Fruit fly (Drosophila melanogaster) whole organism, wandering third instar larva: Measurements from ENCODE around the gene CG14210.
A peak's percentile ranks its signal among the peaks of the same experiment; 100 is the strongest.

ENCODE experiments used
- Abd-B ChIP-seq: fragments of >200 bp; optimal IDR thresholded peaks from 2 replicates; lab custom pipeline; 2017; ENCODE audit warnings: missing biosample characterization, missing genetic modification characterization
- CG32264 ChIP-seq: fragments of 200-800 bp; sonication (Bioruptor generic); optimal IDR thresholded peaks from 2 replicates; lab custom pipeline; 2016; ENCODE audit warnings: missing biosample characterization, missing genetic modification characterization
- CG9705 ChIP-seq: fragments of 200-800 bp; sonication (Bioruptor generic); optimal IDR thresholded peaks from 2 replicates; lab custom pipeline; 2018; ENCODE audit warnings: missing biosample characterization, mild to moderate bottlenecking, missing genetic modification characterization
- CrebA ChIP-seq: fragments of 200-800 bp; sonication (Bioruptor generic); optimal IDR thresholded peaks from 2 replicates; lab custom pipeline; 2016; ENCODE audit warnings: missing biosample characterization, mild to moderate bottlenecking, missing genetic modification characterization, borderline replicate concordance
- Dfd ChIP-seq: fragments of >200 bp; optimal IDR thresholded peaks from 2 replicates; lab custom pipeline; 2017; ENCODE audit warnings: missing biosample characterization, missing genetic modification characterization
- Dif ChIP-seq: fragments of 200-275, 200-300 bp; sonication (Bioruptor generic); optimal IDR thresholded peaks from 2 replicates; lab custom pipeline; 2018; ENCODE audit warnings: missing biosample characterization, missing genetic modification characterization; ENCODE audit not compliant: partially characterized antibody
- GATAd ChIP-seq: sonication (Bioruptor generic); optimal IDR thresholded peaks from 2 replicates; lab custom pipeline; 2016; ENCODE audit warnings: missing biosample characterization, missing genetic modification characterization
- HLH106 ChIP-seq: fragments of 200-800 bp; optimal IDR thresholded peaks from 3 replicates; lab custom pipeline; 2019; ENCODE audit warnings: missing biosample characterization, mild to moderate bottlenecking, missing genetic modification characterization, moderate library complexity
- Hnf4 ChIP-seq: fragments of 200-800 bp; sonication (Bioruptor generic); optimal IDR thresholded peaks from 2 replicates; lab custom pipeline; 2016; ENCODE audit warnings: missing biosample characterization, mild to moderate bottlenecking, missing genetic modification characterization
- Hr83 ChIP-seq: fragments of 200-300 bp; sonication (Bioruptor generic); optimal IDR thresholded peaks from 2 replicates; lab custom pipeline; 2016; ENCODE audit warnings: missing biosample characterization, mild to moderate bottlenecking, missing genetic modification characterization, moderate library complexity; ENCODE audit not compliant: poor library complexity, severe bottlenecking
- Jra ChIP-seq: sonication (Bioruptor generic); optimal IDR thresholded peaks from 2 replicates; lab custom pipeline; 2016; ENCODE audit warnings: missing biosample characterization, missing genetic modification characterization
- Mio ChIP-seq: sonication (Bioruptor generic); optimal IDR thresholded peaks from 2 replicates; lab custom pipeline; 2016; ENCODE audit warnings: missing biosample characterization, missing genetic modification characterization
- Myc ChIP-seq: fragments of >200 bp; optimal IDR thresholded peaks from 2 replicates; lab custom pipeline; 2017
- N ChIP-seq: fragments of >200 bp; optimal IDR thresholded peaks from 2 replicates; lab custom pipeline; 2018; ENCODE audit warnings: missing biosample characterization, missing external identifiers, missing genetic modification characterization
- OdsH ChIP-seq: fragments of 200-800 bp; sonication (Bioruptor generic); optimal IDR thresholded peaks from 2 replicates; lab custom pipeline; 2016; ENCODE audit warnings: missing biosample characterization, mild to moderate bottlenecking, missing genetic modification characterization
- Rel ChIP-seq, 2 experiments: fragments of 200-800 bp; sonication (Bioruptor generic) in 1 of 2; optimal IDR thresholded peaks; 2 replicates in 1 of 2; 3 replicates in 1 of 2; lab custom pipeline; 2016 to 2019; ENCODE audit warnings: mild to moderate bottlenecking in 2 of 2, missing biosample characterization in 2 of 2, missing genetic modification characterization in 2 of 2, moderate library complexity in 1 of 2
- Sp1 ChIP-seq: fragments of 200-800 bp; sonication (Bioruptor generic); optimal IDR thresholded peaks from 3 replicates; lab custom pipeline; 2019; ENCODE audit warnings: missing biosample characterization, mild to moderate bottlenecking, missing genetic modification characterization, moderate library complexity
- br ChIP-seq: fragments of 200-800 bp; sonication (Bioruptor generic); optimal IDR thresholded peaks from 2 replicates; lab custom pipeline; 2016; ENCODE audit warnings: missing biosample characterization, missing genetic modification characterization
- brk ChIP-seq: fragments of 200-800 bp; sonication (Bioruptor generic); optimal IDR thresholded peaks from 2 replicates; lab custom pipeline; 2016; ENCODE audit warnings: missing biosample characterization, mild to moderate bottlenecking, missing genetic modification characterization
- dsf ChIP-seq: sonication (Bioruptor generic); optimal IDR thresholded peaks from 2 replicates; lab custom pipeline; 2016; ENCODE audit warnings: missing biosample characterization, missing genetic modification characterization, borderline replicate concordance
- ey ChIP-seq: fragments of 200-800 bp; sonication (Bioruptor generic); optimal IDR thresholded peaks from 2 replicates; lab custom pipeline; 2016; ENCODE audit warnings: missing biosample characterization, missing genetic modification characterization
- foxo ChIP-seq, 2 experiments: fragments of 200-800 bp; sonication (Bioruptor generic); optimal IDR thresholded peaks; 2 replicates in 1 of 2; 3 replicates in 1 of 2; lab custom pipeline; 2016 to 2017; ENCODE audit warnings: missing biosample characterization in 2 of 2, missing genetic modification characterization in 2 of 2
- fru ChIP-seq: fragments of 200-800 bp; sonication (Bioruptor generic); optimal IDR thresholded peaks from 3 replicates; lab custom pipeline; 2016; ENCODE audit warnings: missing biosample characterization, mild to moderate bottlenecking, missing genetic modification characterization
- h ChIP-seq: fragments of 200-800 bp; sonication (Bioruptor generic); optimal IDR thresholded peaks from 3 replicates; lab custom pipeline; 2016; ENCODE audit warnings: missing biosample characterization, mild to moderate bottlenecking, missing genetic modification characterization
- lola ChIP-seq: fragments of >200 bp; optimal IDR thresholded peaks from 2 replicates; lab custom pipeline; 2017; ENCODE audit warnings: missing biosample characterization, missing genetic modification characterization
- pan ChIP-seq: fragments of >200 bp; optimal IDR thresholded peaks from 2 replicates; lab custom pipeline; 2017
- psq ChIP-seq: fragments of 200-800 bp; sonication (Bioruptor generic); optimal IDR thresholded peaks from 3 replicates; lab custom pipeline; 2017; ENCODE audit warnings: missing biosample characterization, mild to moderate bottlenecking, missing genetic modification characterization, moderate library complexity
- rgr ChIP-seq: fragments of 200-800 bp; sonication (Bioruptor generic); optimal IDR thresholded peaks from 3 replicates; lab custom pipeline; 2016; ENCODE audit warnings: missing biosample characterization, mild to moderate bottlenecking, missing genetic modification characterization
- sv ChIP-seq: fragments of 200-800 bp; sonication (Bioruptor generic); optimal IDR thresholded peaks from 3 replicates; lab custom pipeline; 2016; ENCODE audit warnings: missing biosample characterization, missing genetic modification characterization
- usp ChIP-seq: fragments of >200 bp; optimal IDR thresholded peaks from 2 replicates; lab custom pipeline; 2017; ENCODE audit warnings: missing biosample characterization, missing genetic modification characterization
- woc ChIP-seq: sonication (Bioruptor generic); optimal IDR thresholded peaks from 2 replicates; lab custom pipeline; 2016; ENCODE audit warnings: missing biosample characterization, mild to moderate bottlenecking, missing genetic modification characterization

The CG14210 gene

dm6 chrX:19640707-19641248, 24.8 kb downstream of the CG14210 start:
- TF ChIP-seq Jra (no peak), brk (GFP tag; lab: Kevin White, UChicago) (no peak), Rel (GFP tag; optimal IDR thresholded peaks at IDR 0.05; lab: Kevin White, UChicago) (no peak), Rel (tag; optimal IDR thresholded peaks at IDR 0.05; lab: Kevin White, UChicago) (peak; percentile 98), Myc (lab: Kevin White, UChicago) (peak; percentile 50)

dm6 chrX:19642819-19643504, 27.0 kb downstream of the CG14210 start, which contains the start of the genes CG12237 and Sec61gamma:
Gene CG12237, minus strand, starts transcription at chrX:19642869.
Gene Sec61gamma, plus strand, starts transcription at chrX:19643327.
- peak; percentile 94 for TF ChIP-seq Myc (lab: Kevin White, UChicago)
- no peak for TF ChIP-seq br (GFP tag; lab: Kevin White, UChicago)
- TF ChIP-seq ey (GFP tag; lab: Kevin White, UChicago) = no peak
- no peak for TF ChIP-seq Hnf4 (GFP tag; lab: Kevin White, UChicago)
- TF ChIP-seq fru = no peak
- peak; percentile 74 for TF ChIP-seq woc (GFP tag; lab: Kevin White, UChicago)
- TF ChIP-seq Dfd (GFP tag; lab: Kevin White, UChicago) = no peak
- no peak for TF ChIP-seq OdsH
- no peak for TF ChIP-seq usp
- TF ChIP-seq GATAd = no peak
- peak; percentile 46 for TF ChIP-seq Dif (GFP tag; lab: Kevin White, UChicago)
- TF ChIP-seq sv (GFP tag; lab: Kevin White, UChicago) = peak; percentile 8
- no peak for TF ChIP-seq Mio
- TF ChIP-seq Sp1 (GFP tag; lab: Kevin White, UChicago) = peak; percentile 45
- TF ChIP-seq brk (GFP tag; lab: Kevin White, UChicago) = no peak
- TF ChIP-seq Rel (GFP tag; optimal IDR thresholded peaks at IDR 0.05; lab: Kevin White, UChicago) = no peak
- peak; percentile 49 for TF ChIP-seq Rel (tag; optimal IDR thresholded peaks at IDR 0.05; lab: Kevin White, UChicago)

dm6 chrX:19645873-19646541, 30.0 kb downstream of the CG14210 start, which contains the start of gene Arp10:
Gene Arp10, minus strand, starts transcription at chrX:19646176.
- TF ChIP-seq h (GFP tag; lab: Kevin White, UChicago) (peak; percentile 11), Dif (GFP tag; lab: Kevin White, UChicago) (no peak), N (GFP tag; lab: Kevin White, UChicago) (peak; percentile 87), Sp1 (GFP tag; lab: Kevin White, UChicago) (peak; percentile 5), pan (lab: Kevin White, UChicago) (no peak), HLH106 (tag; lab: Kevin White, UChicago) (peak; percentile 25), woc (GFP tag; lab: Kevin White, UChicago) (no peak)

- no peak for TF ChIP-seq Hr83 (GFP tag; lab: Kevin White, UChicago)
- no peak for TF ChIP-seq CrebA (GFP tag; lab: Kevin White, UChicago)
- peak; percentile 56 for TF ChIP-seq HLH106 (tag; lab: Kevin White, UChicago)
- TF ChIP-seq rgr (GFP tag; lab: Kevin White, UChicago) = no peak
- peak; percentile 59 for TF ChIP-seq ey (GFP tag; lab: Kevin White, UChicago)
- TF ChIP-seq dsf (GFP tag; lab: Kevin White, UChicago) = no peak
- TF ChIP-seq brk (GFP tag; lab: Kevin White, UChicago) = no peak
- no peak for TF ChIP-seq Myc (lab: Kevin White, UChicago)
- TF ChIP-seq psq (GFP tag; lab: Kevin White, UChicago) = peak; percentile 40
- no peak for TF ChIP-seq h (GFP tag; lab: Kevin White, UChicago)
- no peak for TF ChIP-seq OdsH
- no peak for TF ChIP-seq N (GFP tag; lab: Kevin White, UChicago)
- no peak for TF ChIP-seq Abd-B (GFP tag; lab: Kevin White, UChicago)
- TF ChIP-seq Hnf4 (GFP tag; lab: Kevin White, UChicago) = no peak
- peak; percentile 0 for TF ChIP-seq sv (GFP tag; lab: Kevin White, UChicago)
- peak in 1 of 2 experiments; percentile 66 for TF ChIP-seq foxo (GFP tag; optimal IDR thresholded peaks at IDR 0.05; lab: Kevin White, UChicago)
- no peak for TF ChIP-seq br (GFP tag; lab: Kevin White, UChicago)
- TF ChIP-seq lola (GFP tag; lab: Kevin White, UChicago) = no peak
- TF ChIP-seq Sp1 (GFP tag; lab: Kevin White, UChicago) = peak; percentile 24
- TF ChIP-seq CG9705 (GFP tag; lab: Kevin White, UChicago) = peak; percentile 44
- no peak for TF ChIP-seq CG32264 (GFP tag; lab: Kevin White, UChicago)
- no peak for TF ChIP-seq Jra
Observed at dm6 chrX:19651757-19652419, 35.9 kb downstream of the CG14210 start, which contains the start of the genes Ranbp21 and Elys. Gene Ranbp21, minus strand, starts transcription at chrX:19652269. Gene Elys, plus strand, starts transcription at chrX:19652305.
